Worm (Caenorhabditis elegans) whole organism, late embryonic: ENCODE data around the gene Y69A2AR.25.

Source experiments
- ceh-2 ChIP-seq: sonication (generic microtip); optimal IDR thresholded peaks from 2 replicates; lab custom pipeline; 2016; ENCODE audit warnings: missing genotype, missing genetic modification characterization, missing compliant biosample characterization
- ceh-22 ChIP-seq: sonication (generic microtip); optimal IDR thresholded peaks from 2 replicates; lab custom pipeline; 2017; ENCODE audit warnings: missing biosample characterization, missing genetic modification characterization
- ceh-30 ChIP-seq: fragments of 150-350 bp; optimal IDR thresholded peaks from 2 replicates; lab custom pipeline; 2014; ENCODE audit warnings: missing biosample characterization, missing genetic modification characterization
- nfya-1 ChIP-seq: sonication (generic microtip); optimal IDR thresholded peaks from 2 replicates; lab custom pipeline; 2017; ENCODE audit warnings: missing genetic modification characterization, mild to moderate bottlenecking, missing compliant biosample characterization, antibody characterized with exemption, moderate library complexity
- odd-2 ChIP-seq: sonication (generic microtip); optimal IDR thresholded peaks from 2 replicates; lab custom pipeline; 2017; ENCODE audit warnings: antibody characterized with exemption, mild to moderate bottlenecking, missing genetic modification characterization, missing compliant biosample characterization

DNA sequence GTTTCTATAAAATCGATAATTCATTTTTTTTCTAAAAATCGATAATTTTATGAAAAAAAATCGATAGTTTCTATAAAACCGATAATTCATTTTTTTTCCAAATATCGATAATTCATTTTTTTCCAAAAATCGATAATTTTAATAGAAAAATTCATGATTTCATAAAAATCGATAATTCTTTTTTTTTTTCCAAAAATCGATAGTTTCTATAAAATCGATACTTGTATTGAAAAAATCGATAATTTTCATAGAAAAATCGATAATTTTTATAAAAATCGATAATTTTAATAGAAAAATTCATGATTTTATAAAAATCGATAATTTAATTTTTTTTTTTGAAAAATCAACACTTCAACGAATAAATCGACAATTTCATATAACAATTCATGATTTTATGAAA lies 38.9 kb downstream of the Y69A2AR.25 start:
- no peak for TF ChIP-seq ceh-22 (tag; lab: Kevin White, UChicago)
- no peak for TF ChIP-seq odd-2 (tag; lab: Kevin White, UChicago)
- TF ChIP-seq ceh-30: no peak
- no peak for TF ChIP-seq nfya-1 (tag; lab: Kevin White, UChicago)
- no peak for TF ChIP-seq ceh-2
